Fruit fly (Drosophila melanogaster) whole organism, embryonic: Measurements from ENCODE around the gene pall.

Experiments used
- Adf1 ChIP-seq: fragments of 200-800 bp; sonication (Bioruptor generic); IDR thresholded peaks from 2 replicates; pipeline ENCODE4 v1.3.6; 2022; ENCODE audit warnings: missing biosample characterization, missing genetic modification characterization
- Atf6 ChIP-seq: fragments of 200-800 bp; sonication (Bioruptor generic); IDR thresholded peaks from 2 replicates; pipeline ENCODE4 v1.3.6; 2022; ENCODE audit warnings: missing biosample characterization, missing genetic modification characterization
- Awh ChIP-seq: fragments of 200-800 bp; sonication (Bioruptor generic); IDR thresholded peaks from 2 replicates; pipeline ENCODE4, ENCODE4 v1.3.6; 2022; ENCODE audit warnings: missing biosample characterization, missing genetic modification characterization
- C15 ChIP-seq: fragments of 200-800 bp; sonication (Bioruptor generic); IDR thresholded peaks from 3 replicates; pipeline ENCODE4 v1.3.6; 2022; ENCODE audit warnings: missing biosample characterization, missing genetic modification characterization
- CG10462 ChIP-seq: fragments of 200-800 bp; sonication (Bioruptor generic); optimal IDR thresholded peaks from 2 replicates; lab custom pipeline; 2016; ENCODE audit warnings: missing biosample characterization, missing genetic modification characterization
- CG13123 ChIP-seq: fragments of 200-800 bp; sonication (Bioruptor generic); optimal IDR thresholded peaks from 2 replicates; lab custom pipeline; 2016; ENCODE audit warnings: missing biosample characterization, missing genetic modification characterization
- CG16863 ChIP-seq: fragments of 200-800 bp; sonication (Bioruptor generic); optimal IDR thresholded peaks from 3 replicates; lab custom pipeline; 2016; ENCODE audit warnings: missing biosample characterization, missing genetic modification characterization
- CG17186 ChIP-seq: fragments of 200-800 bp; sonication (Bioruptor generic); optimal IDR thresholded peaks from 3 replicates; lab custom pipeline; 2017; ENCODE audit warnings: missing biosample characterization, missing genetic modification reagents, missing genetic modification characterization
- CG18476 ChIP-seq: fragments of 200-800 bp; sonication (Bioruptor generic); optimal IDR thresholded peaks from 2 replicates; lab custom pipeline; 2016; ENCODE audit warnings: missing biosample characterization, mild to moderate bottlenecking, missing genetic modification characterization
- CG18599 ChIP-seq: fragments of 200-800 bp; sonication (Bioruptor generic); optimal IDR thresholded peaks from 3 replicates; lab custom pipeline; 2017; ENCODE audit warnings: missing biosample characterization, missing genetic modification characterization, mild to moderate bottlenecking, moderate library complexity, missing genetic modification reagents
- CG18764 ChIP-seq: fragments of 200-800 bp; sonication (Bioruptor generic); optimal IDR thresholded peaks from 3 replicates; lab custom pipeline; 2016; ENCODE audit warnings: missing biosample characterization, missing genetic modification characterization
- CG2875 ChIP-seq: fragments of 200-800 bp; sonication (Bioruptor generic); optimal IDR thresholded peaks from 2 replicates; lab custom pipeline; 2017; ENCODE audit warnings: missing biosample characterization, mild to moderate bottlenecking, missing genetic modification characterization, missing genetic modification reagents
- CG4328 ChIP-seq: fragments of 200-800 bp; sonication (Bioruptor generic); optimal IDR thresholded peaks from 3 replicates; lab custom pipeline; 2017; ENCODE audit warnings: missing biosample characterization, missing genetic modification reagents, missing genetic modification characterization
- CG5245 ChIP-seq: fragments of 200-800 bp; sonication (Bioruptor generic); optimal IDR thresholded peaks from 3 replicates; lab custom pipeline; 2016; ENCODE audit warnings: missing biosample characterization, missing genetic modification characterization
- CG6272 ChIP-seq: fragments of 200-800 bp; sonication (Bioruptor generic); IDR thresholded peaks from 2 replicates; pipeline ENCODE4 v1.3.6; 2022; ENCODE audit warnings: missing biosample characterization, missing genetic modification characterization
- CG7839 ChIP-seq: fragments of 200-800 bp; sonication (Bioruptor generic); optimal IDR thresholded peaks from 3 replicates; lab custom pipeline; 2018; ENCODE audit warnings: missing biosample characterization, mild to moderate bottlenecking, missing genetic modification characterization, moderate library complexity
- CG7928 ChIP-seq: fragments of 200-800 bp; sonication (Bioruptor generic); optimal IDR thresholded peaks from 2 replicates; lab custom pipeline; 2017; ENCODE audit warnings: missing biosample characterization, mild to moderate bottlenecking, missing genetic modification characterization
- CG9876 ChIP-seq: fragments of 200-800 bp; sonication (Bioruptor generic); optimal IDR thresholded peaks from 2 replicates; lab custom pipeline; 2016; ENCODE audit warnings: missing biosample characterization, missing genetic modification characterization
- CkIIα-i1 ChIP-seq: fragments of 200-800 bp; sonication (Bioruptor generic); IDR thresholded peaks from 2 replicates; pipeline ENCODE4 v1.3.6; 2022; ENCODE audit warnings: missing biosample characterization, missing genetic modification characterization
- Dbx ChIP-seq: fragments of 200-800 bp; sonication (Bioruptor generic); IDR thresholded peaks from 3 replicates; pipeline ENCODE4 v1.3.6; 2022; ENCODE audit warnings: missing biosample characterization, missing genetic modification characterization
- Dip2 ChIP-seq: fragments of 200-800 bp; sonication (Bioruptor generic); IDR thresholded peaks from 2 replicates; pipeline ENCODE4 v1.3.6; 2022; ENCODE audit warnings: missing biosample characterization, missing genetic modification characterization
- Doc3 ChIP-seq: fragments of 200-800 bp; sonication (Bioruptor generic); IDR thresholded peaks from 3 replicates; pipeline ENCODE4 v1.3.6; 2022; ENCODE audit warnings: missing biosample characterization, missing genetic modification characterization; ENCODE audit not compliant: partially characterized antibody
- Dref ChIP-seq: fragments of 200-800 bp; sonication (Bioruptor generic); IDR thresholded peaks from 2 replicates; pipeline ENCODE4 v1.3.6; 2022; ENCODE audit warnings: missing biosample characterization, missing genetic modification characterization
- Drgx ChIP-seq: fragments of 200-800 bp; sonication (Bioruptor generic); IDR thresholded peaks from 2 replicates; pipeline ENCODE4 v1.3.6; 2022; ENCODE audit warnings: missing biosample characterization, missing genetic modification characterization
- Fer2 ChIP-seq: fragments of 200-800 bp; sonication (Bioruptor generic); optimal IDR thresholded peaks from 2 replicates; lab custom pipeline; 2018; ENCODE audit warnings: missing biosample characterization, mild to moderate bottlenecking, missing genetic modification characterization, moderate library complexity
- HLH3B ChIP-seq: fragments of 200-800 bp; sonication (Bioruptor generic); IDR thresholded peaks from 2 replicates; pipeline ENCODE4 v1.3.6; 2022; ENCODE audit warnings: missing biosample characterization, missing genetic modification characterization
- Hr39 ChIP-seq: fragments of >200 bp; optimal IDR thresholded peaks from 2 replicates; lab custom pipeline; 2017
- Rfx ChIP-seq: fragments of 200-800 bp; sonication (Bioruptor generic); IDR thresholded peaks from 2 replicates; pipeline ENCODE4 v1.3.6; 2022; ENCODE audit warnings: missing biosample characterization, missing genetic modification characterization
- Sry-δ ChIP-seq: fragments of 200-800 bp; sonication (Bioruptor generic); optimal IDR thresholded peaks from 2 replicates; lab custom pipeline; 2016; ENCODE audit warnings: missing biosample characterization, missing genetic modification characterization
- Stat92E ChIP-seq, 3 experiments: fragments of >200 bp in 2 of 3; fragments of 200-800 bp in 1 of 3; sonication (Bioruptor generic) in 1 of 3; optimal IDR thresholded peaks; 2 replicates each; lab custom pipeline; 2017 to 2019; ENCODE audit warnings: missing biosample characterization in 3 of 3, missing genetic modification characterization in 3 of 3, mild to moderate bottlenecking in 1 of 3, moderate library complexity in 1 of 3
- TFAM ChIP-seq: fragments of 200-800 bp; sonication (Bioruptor generic); optimal IDR thresholded peaks from 2 replicates; lab custom pipeline; 2017; ENCODE audit warnings: missing biosample characterization, missing genetic modification characterization, inconsistent platforms
- Xrp1 ChIP-seq: fragments of 200-800 bp; sonication (Bioruptor generic); IDR thresholded peaks from 2 replicates; pipeline ENCODE4 v1.3.6; 2022; ENCODE audit warnings: missing biosample characterization, missing genetic modification characterization
- ara ChIP-seq: fragments of 200-800 bp; sonication (Bioruptor generic); IDR thresholded peaks from 2 replicates; pipeline ENCODE4 v1.3.6; 2022; ENCODE audit warnings: missing biosample characterization, missing genetic modification characterization
- bab2 ChIP-seq: fragments of 200-800 bp; sonication (Bioruptor generic); optimal IDR thresholded peaks from 2 replicates; lab custom pipeline; 2016; ENCODE audit warnings: missing biosample characterization, missing genetic modification characterization
- cg ChIP-seq: fragments of 200-800 bp; sonication (Bioruptor generic); optimal IDR thresholded peaks from 3 replicates; lab custom pipeline; 2019; ENCODE audit warnings: missing biosample characterization, mild to moderate bottlenecking, missing genetic modification characterization, moderate library complexity
- chn ChIP-seq: fragments of 200-800 bp; sonication (Bioruptor generic); optimal IDR thresholded peaks from 2 replicates; lab custom pipeline; 2016; ENCODE audit warnings: missing biosample characterization, missing genetic modification characterization
- dan ChIP-seq: fragments of 200-800 bp; sonication (Bioruptor generic); IDR thresholded peaks from 2 replicates; pipeline ENCODE4 v1.3.6; 2022; ENCODE audit warnings: missing biosample characterization, missing genetic modification characterization
- eve ChIP-seq, 2 experiments: fragments of >200 bp; optimal IDR thresholded peaks; 2 replicates each; lab custom pipeline; 2017; ENCODE audit warnings: missing biosample characterization in 2 of 2, missing genetic modification characterization in 2 of 2
- exex ChIP-seq: fragments of 200-800 bp; sonication (Bioruptor generic); optimal IDR thresholded peaks from 4 replicates; lab custom pipeline; 2018; ENCODE audit warnings: missing biosample characterization, mild to moderate bottlenecking, missing genetic modification characterization, moderate library complexity
- grn ChIP-seq: fragments of 200-800 bp; sonication (Bioruptor generic); optimal IDR thresholded peaks from 3 replicates; lab custom pipeline; 2017; ENCODE audit warnings: missing biosample characterization, missing genetic modification characterization
- lola ChIP-seq, 3 experiments: fragments of >200 bp in 2 of 3; fragments of 200-800 bp in 1 of 3; sonication (Bioruptor generic) in 1 of 3; optimal IDR thresholded peaks; 2 replicates each; lab custom pipeline; 2017 to 2019; ENCODE audit warnings: missing biosample characterization in 3 of 3, missing genetic modification characterization in 3 of 3, mild to moderate bottlenecking in 1 of 3, moderate library complexity in 1 of 3
- mam ChIP-seq: fragments of 200-800 bp; sonication (Bioruptor generic); optimal IDR thresholded peaks from 3 replicates; lab custom pipeline; 2016; ENCODE audit warnings: missing biosample characterization, missing genetic modification characterization
- org-1 ChIP-seq: fragments of 200-800 bp; sonication (Bioruptor generic); optimal IDR thresholded peaks from 2 replicates; lab custom pipeline; 2017; ENCODE audit warnings: missing biosample characterization, missing genetic modification characterization
- peb ChIP-seq: fragments of 200-800 bp; sonication (Bioruptor generic); IDR thresholded peaks from 2 replicates; pipeline ENCODE4 v1.3.6; 2022; ENCODE audit warnings: missing biosample characterization, missing genetic modification characterization
- sens ChIP-seq: fragments of 200-800 bp; sonication (Bioruptor generic); peaks from one replicate; lab custom pipeline; 2016; ENCODE audit warnings: missing biosample characterization, missing genetic modification characterization
- tap ChIP-seq: fragments of 200-800 bp; optimal IDR thresholded peaks from 3 replicates; lab custom pipeline; 2019; ENCODE audit warnings: missing biosample characterization, mild to moderate bottlenecking, missing genetic modification characterization, moderate library complexity
- tll ChIP-seq, 2 experiments: fragments of 200-800 bp in 1 of 2; fragments of >200 bp in 1 of 2; sonication (Bioruptor generic) in 1 of 2; optimal IDR thresholded peaks; 2 replicates each; lab custom pipeline; 2017 to 2019; ENCODE audit warnings: missing biosample characterization in 2 of 2, missing genetic modification characterization in 2 of 2, mild to moderate bottlenecking in 1 of 2, moderate library complexity in 1 of 2
- toy ChIP-seq: fragments of 200-800 bp; sonication (Bioruptor generic); IDR thresholded peaks from 2 replicates; pipeline ENCODE4 v1.3.6; 2022; ENCODE audit warnings: missing biosample characterization, missing genetic modification characterization
- vvl ChIP-seq: fragments of 200-800 bp; sonication (Bioruptor generic); IDR thresholded peaks from 2 replicates; pipeline ENCODE4 v1.3.6; 2022; ENCODE audit warnings: missing biosample characterization, missing genetic modification characterization
- yki ChIP-seq: fragments of >200 bp; optimal IDR thresholded peaks from 3 replicates; lab custom pipeline; 2018

The pall gene

DNA sequence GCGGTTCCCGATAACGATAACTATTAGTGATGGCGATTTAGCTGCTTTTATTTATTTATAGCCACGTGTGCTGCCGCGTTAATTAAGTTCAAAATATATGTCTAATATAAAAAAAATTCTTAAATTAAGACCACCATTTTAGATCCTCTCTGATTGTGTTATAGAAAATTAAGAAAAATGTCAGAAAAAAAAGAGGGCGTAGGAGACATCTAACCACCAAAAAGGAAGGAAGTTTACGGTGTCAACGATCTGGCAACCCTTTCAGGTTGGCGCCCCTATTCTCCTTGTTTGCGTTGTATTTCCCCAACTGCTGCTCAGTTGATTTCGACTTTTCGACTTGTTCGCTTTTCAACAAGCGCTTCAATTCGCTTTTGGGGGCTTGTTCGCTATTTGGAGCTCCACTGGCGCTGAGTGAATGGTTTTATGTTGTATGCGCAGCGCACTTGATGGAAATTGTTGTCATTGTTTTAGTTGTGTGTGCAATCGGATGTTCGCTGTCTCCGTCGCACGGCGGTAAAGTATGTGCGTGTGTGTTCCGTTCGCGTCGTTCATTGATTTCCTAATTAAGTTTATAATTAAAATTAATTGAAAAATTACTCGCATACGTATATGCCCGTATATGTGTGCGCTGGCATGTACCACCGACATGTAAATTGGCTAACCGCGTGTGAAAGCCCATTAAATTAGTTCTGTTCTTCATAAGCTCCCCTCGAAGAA lies 26.7 kb downstream of the pall start, which contains the start of the genes CG3434 and CG44838 (continued):
- TF ChIP-seq lola (GFP tag; optimal IDR thresholded peaks at IDR 0.05; lab: Kevin White, UChicago), result peak in 1 of 3 experiments; percentile 79
- peak; percentile 77; the same call in 2 of the 3 replicates for TF ChIP-seq Dbx (GFP tag; lab: Robert Waterston, UW)
- TF ChIP-seq CG6272 (GFP tag; lab: Robert Waterston, UW), result peak; percentile 76; the same call in 1 of the 2 replicates
- peak; percentile 69 for TF ChIP-seq Fer2
- TF ChIP-seq CG16863 (GFP tag; lab: Kevin White, UChicago), result peak; percentile 71
- no peak for TF ChIP-seq Doc3 (GFP tag; lab: Robert Waterston, UW)
- peak; percentile 73 for TF ChIP-seq CG10462 (GFP tag; lab: Kevin White, UChicago)
- no peak for TF ChIP-seq Dip2 (GFP tag; lab: Robert Waterston, UW)
- TF ChIP-seq Drgx, result peak; percentile 58
- TF ChIP-seq HLH3B (GFP tag; lab: Robert Waterston, UW), result peak; percentile 67
- peak; percentile 62 for TF ChIP-seq Adf1 (GFP tag; lab: Robert Waterston, UW)
- TF ChIP-seq mam (GFP tag; lab: Kevin White, UChicago), result peak; percentile 76
- peak; percentile 65 for TF ChIP-seq ara (GFP tag; lab: Robert Waterston, UW)
- peak; percentile 42 for TF ChIP-seq peb (GFP tag; lab: Robert Waterston, UW)
- peak; percentile 36 for TF ChIP-seq tap (tag; lab: Kevin White, UChicago)
- peak; percentile 67; the same call in 1 of the 2 replicates for TF ChIP-seq Awh
- TF ChIP-seq Sry-δ (GFP tag; lab: Kevin White, UChicago), result peak; percentile 61
- peak; percentile 76 for TF ChIP-seq CG5245 (GFP tag; lab: Kevin White, UChicago)
- TF ChIP-seq grn (GFP tag; lab: Kevin White, UChicago), result peak; percentile 48
- TF ChIP-seq Dref (GFP tag; lab: Robert Waterston, UW), result peak; percentile 66
- TF ChIP-seq tll (GFP tag; optimal IDR thresholded peaks at IDR 0.05; lab: Kevin White, UChicago), result peak in 1 of 2 experiments; percentile 60
- TF ChIP-seq bab2 (GFP tag; lab: Kevin White, UChicago), result peak; percentile 76
- peak; percentile 88 for TF ChIP-seq vvl (GFP tag; lab: Robert Waterston, UW)
- TF ChIP-seq CG2875 (GFP tag; lab: Kevin White, UChicago), result peak; percentile 45
- peak; percentile 63; the same call in 1 of the 2 replicates for TF ChIP-seq Atf6 (GFP tag; lab: Robert Waterston, UW)
- TF ChIP-seq Xrp1 (GFP tag; lab: Robert Waterston, UW), result peak; percentile 86
- TF ChIP-seq CG18599 (GFP tag; lab: Kevin White, UChicago), result peak; percentile 85
- TF ChIP-seq eve (GFP tag; optimal IDR thresholded peaks at IDR 0.05; lab: Kevin White, UChicago), result no peak
- TF ChIP-seq C15 (GFP tag; lab: Robert Waterston, UW), result peak; percentile 52; the same call in 1 of the 3 replicates
- peak; percentile 74 for TF ChIP-seq CG18764 (GFP tag; lab: Kevin White, UChicago)
- peak; percentile 85 for TF ChIP-seq Rfx (GFP tag; lab: Robert Waterston, UW)
- TF ChIP-seq CG7928 (GFP tag; lab: Kevin White, UChicago), result peak; percentile 58
- no peak for TF ChIP-seq org-1 (GFP tag; lab: Kevin White, UChicago)
- peak; percentile 45 for TF ChIP-seq exex (tag; lab: Kevin White, UChicago)
- peak; percentile 95 for TF ChIP-seq sens
- TF ChIP-seq Hr39 (lab: Kevin White, UChicago), result no peak
- TF ChIP-seq toy (GFP tag; lab: Robert Waterston, UW), result no peak
- peak; percentile 82 for TF ChIP-seq CG7839 (tag; lab: Kevin White, UChicago)
- no peak for TF ChIP-seq CkIIα-i1 (GFP tag; lab: Robert Waterston, UW)
- TF ChIP-seq CG18476 (GFP tag; lab: Kevin White, UChicago), result peak; percentile 64
- TF ChIP-seq yki (lab: Kevin White, UChicago), result no peak
- no peak for TF ChIP-seq TFAM (GFP tag; lab: Kevin White, UChicago)
- peak; percentile 58 for TF ChIP-seq CG17186 (GFP tag; lab: Kevin White, UChicago)
- peak; percentile 35 for TF ChIP-seq CG9876
- peak; percentile 60 for TF ChIP-seq cg (GFP tag; lab: Kevin White, UChicago)
- TF ChIP-seq chn (GFP tag; lab: Kevin White, UChicago), result peak; percentile 78
- TF ChIP-seq dan, result no peak
- peak in 1 of 3 experiments; percentile 54 for TF ChIP-seq Stat92E (GFP tag; optimal IDR thresholded peaks at IDR 0.05; lab: Kevin White, UChicago)
- peak; percentile 72 for TF ChIP-seq CG4328
- peak; percentile 74 for TF ChIP-seq CG13123 (GFP tag; lab: Kevin White, UChicago)
